Fruit fly (Drosophila melanogaster) whole organism, embryonic: ENCODE data around the gene CG8236.

Experiments used
- Atf6 ChIP-seq: fragments of 200-800 bp; sonication (Bioruptor generic); IDR thresholded peaks from 2 replicates; pipeline ENCODE4 v1.3.6; 2022; ENCODE audit warnings: missing biosample characterization, missing genetic modification characterization
- CG11695 ChIP-seq: fragments of 200-800 bp; sonication (Bioruptor generic); IDR thresholded peaks from 3 replicates; pipeline ENCODE4 v1.3.6; 2022; ENCODE audit warnings: missing biosample characterization, missing genetic modification characterization
- CG17912 ChIP-seq: fragments of 200-800 bp; sonication (Bioruptor generic); optimal IDR thresholded peaks from 2 replicates; lab custom pipeline; 2018; ENCODE audit warnings: missing biosample characterization, mild to moderate bottlenecking, missing genetic modification characterization
- CG18619 ChIP-seq: fragments of 200-800 bp; sonication (Bioruptor generic); optimal IDR thresholded peaks from 3 replicates; lab custom pipeline; 2017; ENCODE audit warnings: missing biosample characterization, mild to moderate bottlenecking, missing genetic modification characterization
- E2f2 ChIP-seq: fragments of 200-800 bp; sonication (Bioruptor generic); IDR thresholded peaks from 2 replicates; pipeline ENCODE4 v1.3.6; 2022; ENCODE audit warnings: missing biosample characterization, missing genetic modification characterization
- Lhr ChIP-seq: fragments of 200-800 bp; sonication (Bioruptor generic); optimal IDR thresholded peaks from 3 replicates; lab custom pipeline; 2017; ENCODE audit warnings: mild to moderate bottlenecking, missing biosample characterization, missing genetic modification reagents, missing genetic modification characterization
- MESR4 ChIP-seq: fragments of 200-800 bp; sonication (Bioruptor generic); optimal IDR thresholded peaks from 2 replicates; lab custom pipeline; 2018; ENCODE audit warnings: missing biosample characterization, mild to moderate bottlenecking, missing genetic modification characterization, moderate library complexity
- Opbp ChIP-seq: fragments of 200-800 bp; sonication (Bioruptor generic); IDR thresholded peaks from 3 replicates; pipeline ENCODE4 v1.3.6; 2022; ENCODE audit warnings: missing biosample characterization, missing genetic modification characterization; ENCODE audit not compliant: partially characterized antibody
- lab ChIP-seq: fragments of 200-800 bp; sonication (Bioruptor generic); optimal IDR thresholded peaks from 3 replicates; lab custom pipeline; 2017; ENCODE audit warnings: missing biosample characterization, missing genetic modification characterization, mild to moderate bottlenecking, moderate library complexity, missing genetic modification reagents
- p53 ChIP-seq: fragments of 200-800 bp; sonication (Bioruptor generic); optimal IDR thresholded peaks from 2 replicates; lab custom pipeline; 2016; ENCODE audit warnings: missing biosample characterization, missing genetic modification characterization
- rib ChIP-seq: fragments of 200-800 bp; sonication (Bioruptor generic); IDR thresholded peaks from 2 replicates; pipeline ENCODE4 v1.3.6; 2022; ENCODE audit warnings: missing biosample characterization, missing genetic modification characterization

- TF ChIP-seq rib (GFP tag; lab: Robert Waterston, UW): no peak
- no peak for TF ChIP-seq lab (GFP tag; lab: Kevin White, UChicago)
- no peak for TF ChIP-seq CG17912 (GFP tag; lab: Kevin White, UChicago)
- no peak for TF ChIP-seq E2f2 (GFP tag; lab: Robert Waterston, UW)
- TF ChIP-seq MESR4 (GFP tag; lab: Kevin White, UChicago): no peak
- TF ChIP-seq Lhr (GFP tag; lab: Kevin White, UChicago): no peak
- TF ChIP-seq Atf6 (GFP tag; lab: Robert Waterston, UW): no peak
- no peak for TF ChIP-seq CG11695 (GFP tag; lab: Robert Waterston, UW)
- TF ChIP-seq Opbp (GFP tag; lab: Robert Waterston, UW): no peak
- TF ChIP-seq CG18619 (GFP tag; lab: Kevin White, UChicago): no peak
- TF ChIP-seq p53 (GFP tag; lab: Kevin White, UChicago): no peak
These were observed 3.4 kb downstream of the CG8236 start, which contains the start of gene CG13318 for dm6 chr3R:8772591-8772990.
